Fruit fly (Drosophila melanogaster) ovary, adult (tissue): Measurements from ENCODE around the gene CG11693.

ENCODE experiments used
- CG17801 ChIP-seq: fragments of 200-800 bp; optimal IDR thresholded peaks from 2 replicates; lab custom pipeline; 2019; ENCODE audit warnings: missing biosample characterization, mild to moderate bottlenecking, missing genetic modification characterization, moderate library complexity; ENCODE audit not compliant: partially characterized antibody

Gene CG11693

DNA sequence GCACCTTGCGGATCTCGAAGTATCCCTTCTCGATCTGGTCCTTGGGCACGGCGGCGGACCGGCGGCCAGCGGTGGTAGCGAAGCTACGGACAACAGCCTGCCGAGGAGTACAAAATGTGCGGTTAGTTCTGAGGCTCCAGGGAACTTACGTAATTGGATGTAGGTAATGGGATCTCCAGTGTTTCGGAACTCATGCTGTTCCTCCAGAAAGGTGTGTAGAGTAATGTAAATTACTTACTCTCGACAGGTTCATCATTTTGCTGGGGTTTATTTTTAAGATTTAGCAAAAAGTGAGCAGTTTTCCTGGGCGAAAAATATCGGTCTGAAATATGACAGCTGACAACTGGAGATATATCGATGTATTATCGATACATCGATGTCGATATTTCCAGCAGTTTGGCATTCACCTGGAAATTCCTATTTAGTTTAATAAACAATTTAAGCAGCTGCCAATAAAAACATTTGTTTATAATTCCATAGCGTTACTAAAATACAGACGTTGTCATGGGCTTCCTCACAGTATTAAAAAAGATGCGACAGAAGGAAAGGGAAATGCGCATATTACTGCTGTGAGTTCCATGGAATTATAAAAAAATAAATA is 30.2 kb upstream of the CG11693 start, which contains the start of the genes COX7A and Arl2:
Gene COX7A, minus strand, starts transcription at position 369 of the 601 bp plus-strand sequence.
Gene Arl2, plus strand, starts transcription at position 426 of the 601 bp plus-strand sequence.
- peak; percentile 35 for TF ChIP-seq CG17801 (GFP tag; lab: Kevin White, UChicago)

- TF ChIP-seq CG17801 (GFP tag; lab: Kevin White, UChicago) = no peak
Measured at dm6 chr3R:8336012-8336567, 25.5 kb upstream of the CG11693 start.

DNA sequence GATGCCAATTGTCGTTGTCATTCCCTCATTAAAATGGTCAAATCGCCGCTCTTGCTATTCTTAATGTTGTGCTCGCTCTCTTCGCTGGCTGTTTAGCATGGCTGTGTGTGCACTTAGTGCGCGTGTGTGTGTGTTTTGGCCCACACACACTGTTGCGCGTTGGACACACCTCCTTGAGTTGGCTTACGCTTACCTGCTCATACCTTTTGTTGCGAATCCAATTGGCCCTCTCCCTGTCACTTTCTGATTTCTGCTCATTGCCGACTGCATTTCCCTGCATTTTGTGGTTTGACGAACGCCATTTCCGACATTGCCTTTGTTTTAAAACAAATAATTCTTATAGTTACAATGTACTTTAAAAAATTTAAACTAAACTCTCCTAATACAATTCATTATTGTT is 24.4 kb upstream of the CG11693 start:
- TF ChIP-seq CG17801 (GFP tag; lab: Kevin White, UChicago) = no peak

DNA sequence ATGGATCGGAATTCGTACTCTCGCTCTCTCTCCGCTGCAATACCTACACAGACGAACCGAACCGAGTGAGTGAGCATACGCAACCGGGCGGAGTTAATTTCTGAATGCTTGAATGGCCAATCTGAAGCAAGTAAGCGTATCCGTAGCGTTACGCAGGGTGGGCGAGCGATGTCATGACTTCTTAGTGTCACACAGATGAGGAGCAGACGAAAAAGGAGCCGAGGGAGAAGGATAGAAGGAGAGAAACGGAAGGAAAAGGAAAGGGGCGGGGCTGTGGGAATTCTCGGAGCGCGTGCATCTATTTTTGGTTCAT is 23.8 kb upstream of the CG11693 start:
- TF ChIP-seq CG17801 (GFP tag; lab: Kevin White, UChicago) = no peak

dm6 chr3R:8333768-8334470 is 23.3 kb upstream of the CG11693 start, which contains the start of gene Poxm:
Poxm (minus strand) TSS chr3R:8333792.
- TF ChIP-seq CG17801 (GFP tag; lab: Kevin White, UChicago) = no peak

- TF ChIP-seq CG17801 (GFP tag; lab: Kevin White, UChicago) = no peak
Measured at dm6 chr3R:8329628-8330027, 19.1 kb upstream of the CG11693 start.

DNA sequence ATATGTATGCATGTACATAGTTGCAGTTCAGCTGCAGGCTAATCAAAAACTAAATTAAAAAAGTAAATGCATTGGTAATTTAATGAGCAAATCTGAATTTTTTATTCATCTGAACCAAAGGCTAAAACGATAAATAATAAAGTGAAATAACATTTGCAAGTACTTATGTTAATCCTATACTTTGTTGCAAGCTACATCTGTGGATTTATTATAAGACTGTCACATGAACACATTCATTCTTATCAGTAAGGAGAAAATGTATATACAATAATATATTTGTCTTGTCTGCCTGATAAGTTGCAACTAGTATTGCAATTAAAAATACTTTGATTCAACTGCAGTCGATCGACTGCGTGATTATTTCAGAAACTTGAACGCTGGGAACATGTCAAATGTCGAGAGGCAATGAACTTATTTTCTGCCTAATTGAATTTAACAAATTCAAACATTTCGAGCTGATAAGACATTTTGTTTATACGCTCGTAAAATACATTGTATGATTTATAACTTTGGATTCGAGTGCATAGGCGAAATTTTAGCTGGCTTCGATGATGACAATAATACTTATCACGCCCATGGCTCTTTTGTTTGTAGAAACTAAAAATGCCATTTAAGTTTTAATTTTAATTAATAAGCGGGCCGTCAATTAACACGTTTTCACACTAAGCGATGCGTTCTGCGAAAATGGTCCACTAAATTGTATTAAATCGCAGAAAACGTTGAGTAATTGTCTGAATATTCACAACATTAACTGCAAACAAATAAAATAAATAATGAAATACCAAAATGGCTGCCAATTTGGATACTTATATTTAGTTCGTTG is 17.6 kb upstream of the CG11693 start:
- no peak for TF ChIP-seq CG17801 (GFP tag; lab: Kevin White, UChicago)

dm6 chr3R:8326884-8327283 is 16.3 kb upstream of the CG11693 start:
- no peak for TF ChIP-seq CG17801 (GFP tag; lab: Kevin White, UChicago)

DNA sequence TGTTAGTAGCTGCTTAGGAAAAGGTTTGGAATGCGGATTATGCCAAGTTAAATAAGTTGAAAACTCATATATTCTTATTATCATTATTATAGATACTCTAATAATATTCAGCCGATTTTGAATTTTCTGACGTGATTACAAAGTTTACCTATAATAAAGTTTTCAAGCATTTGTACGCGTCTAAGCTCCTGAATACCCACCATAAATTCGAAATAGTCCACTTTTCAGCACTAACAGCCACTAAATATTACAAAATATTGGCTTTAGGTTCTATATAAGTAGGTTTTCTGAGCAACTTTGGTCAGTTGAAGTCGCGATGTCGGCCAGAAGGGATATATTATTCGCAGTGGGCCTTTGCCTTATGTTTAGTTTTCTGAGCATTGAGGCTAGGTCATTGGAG is 13.4 kb upstream of the CG11693 start, which contains the start of gene CG7443:
Gene CG7443, plus strand, starts transcription at position 301 of the 400 bp plus-strand sequence.
- TF ChIP-seq CG17801 (GFP tag; lab: Kevin White, UChicago) = no peak

dm6 chr3R:8321447-8321846 is 10.9 kb upstream of the CG11693 start, which contains the start of gene Or85a:
Or85a (plus strand) TSS chr3R:8321747.
- TF ChIP-seq CG17801 (GFP tag; lab: Kevin White, UChicago) = no peak

DNA sequence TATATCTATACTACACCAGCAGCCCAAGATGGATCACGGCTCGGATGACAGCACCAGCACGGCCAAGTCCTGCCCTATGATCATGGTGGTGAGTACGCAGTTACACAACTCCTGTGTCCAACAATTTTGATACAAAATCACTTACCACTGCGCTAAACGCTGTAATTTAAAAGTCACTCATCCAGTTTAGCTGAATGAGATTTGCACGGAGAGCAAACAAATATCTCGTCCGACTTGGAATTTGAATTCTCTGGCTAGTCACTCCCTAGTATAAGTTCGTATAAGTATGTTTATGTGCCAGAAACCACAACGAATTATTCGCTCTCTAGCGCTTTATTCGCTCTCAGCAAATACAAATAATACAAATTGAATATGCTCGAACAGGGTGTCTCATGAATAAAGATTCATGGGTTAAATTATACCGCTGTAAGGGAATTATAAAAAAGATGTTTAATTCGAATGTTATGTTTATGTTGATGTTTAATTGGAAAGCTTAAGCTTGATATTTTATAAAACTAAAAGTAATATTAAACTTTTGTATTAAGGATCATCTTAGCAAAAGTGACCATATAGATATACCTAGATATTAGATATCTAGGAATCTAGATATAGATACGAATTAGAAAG is 7.2 kb upstream of the CG11693 start:
- no peak for TF ChIP-seq CG17801 (GFP tag; lab: Kevin White, UChicago)

DNA sequence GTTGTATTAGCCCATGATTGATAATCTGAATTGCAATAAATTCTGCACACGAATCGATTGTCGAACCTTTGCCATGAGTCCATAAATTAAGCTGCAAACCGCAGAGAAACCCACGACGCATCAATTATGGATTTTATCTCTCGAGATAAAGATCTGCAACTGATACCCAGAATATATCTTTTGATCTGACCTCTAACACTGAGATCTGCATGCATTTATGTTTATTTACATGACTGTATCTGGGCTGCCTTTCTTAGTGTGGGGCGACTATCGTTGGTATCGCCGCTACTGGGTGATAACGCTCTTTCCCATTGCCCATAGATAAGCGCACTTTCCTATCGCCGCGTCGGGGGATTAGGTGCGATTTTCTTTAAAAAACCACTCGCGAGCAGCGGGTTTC is 6.6 kb upstream of the CG11693 start, which contains the start of gene Ctr1B:
Gene Ctr1B, plus strand, starts transcription at position 398 of the 400 bp plus-strand sequence.
- TF ChIP-seq CG17801 (GFP tag; lab: Kevin White, UChicago) = no peak

- TF ChIP-seq CG17801 (GFP tag; lab: Kevin White, UChicago) = no peak
Measured at dm6 chr3R:8316344-8317105, 5.9 kb upstream of the CG11693 start, which contains the start of gene Coq2. Coq2 (minus strand) TSS chr3R:8316543.

DNA sequence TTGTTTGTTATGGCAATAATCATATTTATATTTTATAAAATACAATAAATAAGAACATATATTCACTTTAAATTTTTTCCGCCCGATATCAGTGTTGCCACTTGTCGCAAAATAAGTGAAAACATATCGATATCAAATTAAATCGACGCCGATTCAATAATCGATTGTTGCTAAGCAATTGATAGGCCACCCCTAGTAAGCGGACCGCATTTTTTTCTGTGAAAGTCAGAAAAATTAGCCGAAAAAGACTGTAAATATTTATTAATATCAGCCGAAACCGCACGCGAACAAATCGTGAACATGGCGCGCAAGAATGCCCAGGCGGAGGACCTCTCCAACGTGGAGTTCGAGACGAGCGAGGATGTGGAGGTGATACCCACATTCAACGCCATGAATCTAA is 2.5 kb upstream of the CG11693 start, which contains the start of gene CG7483:
Gene CG7483, plus strand, starts transcription at position 171 of the 400 bp plus-strand sequence.
- peak; percentile 58 for TF ChIP-seq CG17801 (GFP tag; lab: Kevin White, UChicago)
